Worm (Caenorhabditis elegans): ENCODE results near the gene Y41C4A.6.

DNA sequence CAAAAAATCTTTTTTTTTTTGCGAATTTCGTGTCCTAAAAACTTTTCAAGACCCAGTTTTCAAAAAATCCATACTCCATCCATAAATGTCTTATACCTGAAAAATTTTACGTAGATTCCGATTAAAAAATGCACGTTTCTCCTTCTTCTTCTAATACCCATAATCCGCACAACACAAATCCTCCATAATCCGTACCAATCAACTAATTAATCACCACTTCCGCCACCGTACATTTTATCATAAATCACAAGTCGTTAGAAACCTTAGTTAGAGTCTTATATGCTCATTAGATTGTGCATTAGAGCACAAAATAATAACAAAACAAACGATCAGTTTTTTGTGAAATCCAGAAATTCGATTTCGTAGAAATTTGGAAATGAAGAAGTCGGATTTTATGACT lies 27.4 kb upstream of the Y41C4A.6 start:
- TF ChIP-seq fkh-10 (GFP tag; optimal IDR thresholded peaks at IDR 0.05): no peak
- no peak for TF ChIP-seq nhr-11 (tag; optimal IDR thresholded peaks at IDR 0.05)
- TF ChIP-seq unc-86 (tag; optimal IDR thresholded peaks at IDR 0.05): no peak
- no peak for TF ChIP-seq rnt-1 (tag; optimal IDR thresholded peaks at IDR 0.05)

All from whole organism, late embryonic.